Worm (Caenorhabditis elegans) whole organism, L4 larva: Measurements from ENCODE around the gene drap-1.

Experiments used
- F44E2.7 ChIP-seq: fragments of 200-800 bp; sonication (Bioruptor generic); IDR thresholded peaks from 2 replicates; pipeline ENCODE4 v2.1.2; 2022; ENCODE audit warnings: missing genetic modification characterization, missing compliant biosample characterization
- F49E8.2 ChIP-seq: sonication (generic microtip); optimal IDR thresholded peaks from 2 replicates; lab custom pipeline; 2016; ENCODE audit warnings: missing compliant biosample characterization, mild to moderate bottlenecking, missing genetic modification characterization, borderline replicate concordance
- aha-1 ChIP-seq: fragments of 150-350 bp; peaks from one replicate; lab custom pipeline; 2014; ENCODE audit warnings: missing biosample characterization, missing genetic modification characterization
- arid-1 ChIP-seq: fragments of 200-800 bp; sonication (Bioruptor generic); conservative IDR thresholded peaks from 2 replicates; pipeline ENCODE4 v1.3.6; 2022; ENCODE audit warnings: missing genetic modification reagents, missing genetic modification characterization, missing compliant biosample characterization
- ceh-20 ChIP-seq: fragments of 200-800 bp; sonication (Bioruptor generic); IDR thresholded peaks from 2 replicates; pipeline ENCODE4 v1.3.6; 2022; ENCODE audit warnings: missing genetic modification reagents, missing genetic modification characterization, missing compliant biosample characterization
- ceh-28 ChIP-seq: fragments of 150-350 bp; optimal IDR thresholded peaks from 2 replicates; lab custom pipeline; 2014; ENCODE audit warnings: missing biosample characterization, missing genetic modification reagents, missing genetic modification characterization
- ces-1 ChIP-seq: fragments of 150-350 bp; sonication (generic microtip); optimal IDR thresholded peaks from 4 replicates; lab custom pipeline; 2014; ENCODE audit warnings: missing biosample characterization, missing genetic modification reagents, missing genetic modification characterization
- cey-2 ChIP-seq: sonication (generic microtip); optimal IDR thresholded peaks from 3 replicates; lab custom pipeline; 2017; ENCODE audit warnings: missing genetic modification characterization, mild to moderate bottlenecking, missing compliant biosample characterization, antibody characterized with exemption, borderline replicate concordance; ENCODE audit not compliant: insufficient read depth
- ctbp-1 ChIP-seq: fragments of 200-800 bp; sonication (Bioruptor generic); IDR thresholded peaks from 2 replicates; pipeline ENCODE4 v1.3.6; 2022; ENCODE audit warnings: missing genetic modification reagents, missing genetic modification characterization, missing compliant biosample characterization
- daf-16 ChIP-seq, 3 experiments: sonication (generic microtip); optimal IDR thresholded peaks; 2 replicates each; lab custom pipeline; 2016 to 2017; ENCODE audit warnings: missing genetic modification characterization in 3 of 3, missing genetic modification reagents in 3 of 3, mild to moderate bottlenecking in 2 of 3, missing compliant biosample characterization in 2 of 3, missing biosample characterization in 1 of 3, moderate library complexity in 1 of 3
- daf-19 ChIP-seq: fragments of 200-800 bp; sonication (Bioruptor generic); conservative IDR thresholded peaks from 2 replicates; pipeline ENCODE4 v1.3.6; 2022; ENCODE audit warnings: missing genetic modification characterization, missing compliant biosample characterization
- dmd-6 ChIP-seq: fragments of 200-800 bp; sonication (Bioruptor generic); IDR thresholded peaks from 2 replicates; pipeline ENCODE4 v1.3.6; 2022; ENCODE audit warnings: missing genetic modification reagents, missing genetic modification characterization, missing compliant biosample characterization
- dmd-8 ChIP-seq: fragments of 200-800 bp; sonication (Bioruptor generic); IDR thresholded peaks from 2 replicates; pipeline ENCODE4 v1.3.6; 2022; ENCODE audit warnings: missing genetic modification characterization, missing compliant biosample characterization
- dve-1 ChIP-seq: sonication (generic microtip); optimal IDR thresholded peaks from 2 replicates; lab custom pipeline; 2017; ENCODE audit warnings: antibody characterized with exemption, mild to moderate bottlenecking, missing genetic modification characterization, missing compliant biosample characterization; ENCODE audit not compliant: insufficient read depth
- egl-27 ChIP-seq: sonication (generic microtip); optimal IDR thresholded peaks from 3 replicates; lab custom pipeline; 2017; ENCODE audit warnings: missing biosample characterization, missing genetic modification reagents, missing genetic modification characterization
- fos-1 ChIP-seq: fragments of 150-350 bp; optimal IDR thresholded peaks from 2 replicates; lab custom pipeline; 2014; ENCODE audit warnings: missing biosample characterization, missing genetic modification characterization
- gei-8 ChIP-seq: fragments of 200-800 bp; sonication (Bioruptor generic); optimal IDR thresholded peaks from 2 replicates; lab custom pipeline; 2018; ENCODE audit warnings: mild to moderate bottlenecking, missing genetic modification characterization, missing compliant biosample characterization
- hlh-11 ChIP-seq: fragments of 200-800 bp; sonication (Bioruptor generic); optimal IDR thresholded peaks from 2 replicates; lab custom pipeline; 2018; ENCODE audit warnings: mild to moderate bottlenecking, missing genetic modification characterization, missing compliant biosample characterization
- hlh-30 ChIP-seq: sonication (generic microtip); optimal IDR thresholded peaks from 2 replicates; lab custom pipeline; 2017; ENCODE audit warnings: antibody characterized with exemption, mild to moderate bottlenecking, missing genetic modification characterization, missing compliant biosample characterization; ENCODE audit not compliant: insufficient read depth
- lin-13 ChIP-seq: fragments of 150-350 bp; optimal IDR thresholded peaks from 2 replicates; lab custom pipeline; 2014; ENCODE audit warnings: missing biosample characterization, missing genetic modification reagents, missing genetic modification characterization
- lin-38 ChIP-seq: fragments of 200-800 bp; sonication (Bioruptor generic); IDR thresholded peaks from 2 replicates; pipeline ENCODE4 v1.3.6; 2022; ENCODE audit warnings: missing genetic modification reagents, missing genetic modification characterization, missing compliant biosample characterization
- lin-39 ChIP-seq: fragments of 150-350 bp; optimal IDR thresholded peaks from 2 replicates; lab custom pipeline; 2014; ENCODE audit warnings: missing biosample characterization, missing genetic modification reagents, missing genetic modification characterization
- madf-5 ChIP-seq, 2 experiments: fragments of 200-800 bp; sonication (Bioruptor generic); IDR thresholded peaks; 2 replicates each; pipeline ENCODE4 v1.3.6; 2022; ENCODE audit warnings: missing compliant biosample characterization in 2 of 2, missing genetic modification characterization in 2 of 2
- mxl-2 ChIP-seq: fragments of 200-800 bp; sonication (Bioruptor generic); conservative IDR thresholded peaks from 2 replicates; pipeline ENCODE4 v1.3.6; 2022; ENCODE audit warnings: missing genetic modification reagents, missing genetic modification characterization, missing compliant biosample characterization
- nhr-10 ChIP-seq: fragments of 150-350 bp; optimal IDR thresholded peaks from 2 replicates; lab custom pipeline; 2014; ENCODE audit warnings: missing biosample characterization, missing genetic modification characterization
- nhr-102 ChIP-seq: sonication (generic microtip); optimal IDR thresholded peaks from 2 replicates; lab custom pipeline; 2016; ENCODE audit warnings: mild to moderate bottlenecking, missing genetic modification characterization, moderate library complexity, missing compliant biosample characterization
- nhr-11 ChIP-seq: fragments of 150-350 bp; optimal IDR thresholded peaks from 2 replicates; lab custom pipeline; 2014; ENCODE audit warnings: missing biosample characterization, missing genetic modification characterization
- nhr-28 ChIP-seq: fragments of 150-350 bp; optimal IDR thresholded peaks from 2 replicates; lab custom pipeline; 2014; ENCODE audit warnings: missing biosample characterization, missing genetic modification characterization
- nhr-6 ChIP-seq: fragments of 150-350 bp; optimal IDR thresholded peaks from 2 replicates; lab custom pipeline; 2014; ENCODE audit warnings: missing biosample characterization, missing genetic modification characterization
- nhr-76 ChIP-seq: fragments of 150-350 bp; optimal IDR thresholded peaks from 2 replicates; lab custom pipeline; 2014; ENCODE audit warnings: missing biosample characterization, missing genetic modification characterization
- nhr-77 ChIP-seq: fragments of 150-350 bp; optimal IDR thresholded peaks from 2 replicates; lab custom pipeline; 2014; ENCODE audit warnings: missing biosample characterization, missing genetic modification characterization
- php-3 ChIP-seq: fragments of 200-800 bp; sonication (Bioruptor generic); IDR thresholded peaks from 2 replicates; pipeline ENCODE4 v1.3.6; 2022; ENCODE audit warnings: missing genetic modification reagents, missing genetic modification characterization, missing compliant biosample characterization
- pqm-1 ChIP-seq: sonication (generic microtip); optimal IDR thresholded peaks from 2 replicates; lab custom pipeline; 2017; ENCODE audit warnings: missing biosample characterization, missing genetic modification characterization
- spr-3 ChIP-seq: fragments of 200-800 bp; sonication (Bioruptor generic); optimal IDR thresholded peaks from 2 replicates; lab custom pipeline; 2018; ENCODE audit warnings: mild to moderate bottlenecking, missing genetic modification characterization, missing compliant biosample characterization
- tag-97 ChIP-seq: fragments of 200-800 bp; sonication (Bioruptor generic); IDR thresholded peaks from 2 replicates; pipeline ENCODE4 v1.3.6; 2022; ENCODE audit warnings: missing genetic modification characterization, missing compliant biosample characterization
- unc-39 ChIP-seq: sonication (generic microtip); optimal IDR thresholded peaks from 2 replicates; lab custom pipeline; 2017; ENCODE audit warnings: missing biosample characterization, missing genetic modification characterization
- unc-62 ChIP-seq, 3 experiments: fragments of 150-350 bp in 1 of 3; sonication (generic microtip); optimal IDR thresholded peaks in 2 of 3; peaks in 1 of 3; 1 replicate in 1 of 3; 2 replicates in 2 of 3; lab custom pipeline; 2014 to 2017; ENCODE audit warnings: missing biosample characterization in 3 of 3, missing genetic modification characterization in 3 of 3, missing genetic modification reagents in 3 of 3, missing genotype in 1 of 3
- vab-7 ChIP-seq: fragments of 200-800 bp; sonication (Bioruptor generic); IDR thresholded peaks from 2 replicates; pipeline ENCODE4 v1.3.6; 2022; ENCODE audit warnings: missing genetic modification reagents, missing genetic modification characterization, missing compliant biosample characterization

The drap-1 gene

DNA sequence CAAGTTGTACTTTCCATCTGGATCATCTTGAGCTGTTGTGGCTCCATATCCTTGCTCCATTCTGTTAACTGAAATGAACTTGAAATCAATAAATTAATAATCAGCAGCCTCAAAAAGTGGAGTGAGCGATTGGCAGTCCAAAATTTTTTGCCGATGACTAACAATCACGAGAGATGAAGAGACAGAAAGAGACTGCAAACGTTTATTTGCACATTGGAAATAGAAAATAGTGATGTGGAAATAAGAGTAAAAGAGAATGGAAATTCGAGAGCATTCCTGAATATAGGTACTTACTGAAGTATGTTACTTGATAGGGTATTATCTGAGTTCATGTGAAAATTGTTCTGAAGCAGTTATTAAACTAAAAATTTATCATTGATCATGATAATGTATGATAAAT is 20.2 kb upstream of the drap-1 start, which contains the start of gene tag-120 (continued):
- TF ChIP-seq lin-39 (no peak), fos-1 (no peak), nhr-10 (no peak), daf-19 (GFP tag; lab: Robert Waterston, UW) (no peak), spr-3 (GFP tag; lab: Kevin White, UChicago) (no peak), mxl-2 (no peak), gei-8 (GFP tag; lab: Kevin White, UChicago) (no peak), dmd-8 (GFP tag; lab: Robert Waterston, UW) (no peak), pqm-1 (tag; lab: Kevin White, UChicago) (peak; percentile 51), dmd-6 (peak; percentile 40; the same call in 1 of the 2 replicates), vab-7 (no peak)

DNA sequence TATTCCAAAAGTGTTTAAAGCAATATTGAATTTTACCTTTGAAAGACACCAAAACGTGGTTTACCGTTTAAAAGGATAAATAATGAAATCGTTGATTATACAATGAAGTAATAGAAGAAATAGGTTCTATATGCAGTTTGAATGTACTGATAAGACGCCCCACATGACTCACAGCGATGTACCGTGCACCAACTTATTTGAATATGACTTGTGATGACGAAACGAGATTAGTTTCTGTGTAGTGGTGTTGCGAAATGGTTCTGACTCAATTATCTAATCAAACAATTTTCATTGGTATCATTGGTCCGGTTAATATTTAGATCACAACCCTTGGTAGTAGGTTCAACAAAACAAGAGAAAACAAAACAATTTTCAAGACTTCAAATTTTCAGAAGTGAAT is 18.7 kb upstream of the drap-1 start:
- TF ChIP-seq dmd-8 (GFP tag; lab: Robert Waterston, UW): no peak
- peak; percentile 26 for TF ChIP-seq hlh-11 (tag; lab: Kevin White, UChicago)
- peak; percentile 54 for TF ChIP-seq nhr-28
- peak; percentile 78 for TF ChIP-seq pqm-1 (tag; lab: Kevin White, UChicago)
- TF ChIP-seq ceh-20 (GFP tag; lab: Robert Waterston, UW): no peak
- TF ChIP-seq unc-39 (tag; lab: Kevin White, UChicago): no peak
- TF ChIP-seq nhr-6 (tag; lab: Kevin White, UChicago): no peak
- TF ChIP-seq tag-97 (GFP tag; lab: Robert Waterston, UW): no peak
- TF ChIP-seq lin-13 (GFP tag; lab: Kevin White, UChicago): no peak
- TF ChIP-seq nhr-10: no peak
- TF ChIP-seq hlh-30 (tag; lab: Kevin White, UChicago): peak; percentile 58
- TF ChIP-seq nhr-76 (tag; lab: Kevin White, UChicago): no peak
- TF ChIP-seq dmd-6: peak; percentile 42; the same call in 1 of the 2 replicates
- TF ChIP-seq ctbp-1 (GFP tag; lab: Robert Waterston, UW): no peak
- peak; percentile 51 for TF ChIP-seq dve-1
- no peak for TF ChIP-seq madf-5 (GFP tag; IDR thresholded peaks at IDR 0.05; lab: Robert Waterston, UW)
- TF ChIP-seq F44E2.7: no peak
- TF ChIP-seq egl-27 (tag; lab: Kevin White, UChicago): no peak
- no peak for TF ChIP-seq daf-16 (GFP tag; optimal IDR thresholded peaks at IDR 0.05; lab: Kevin White, UChicago)
- peak; percentile 36 for TF ChIP-seq daf-16 (tag; optimal IDR thresholded peaks at IDR 0.05; lab: Kevin White, UChicago)
- no peak for TF ChIP-seq arid-1 (GFP tag; lab: Robert Waterston, UW)
- no peak for TF ChIP-seq F49E8.2 (tag; lab: Kevin White, UChicago)

DNA sequence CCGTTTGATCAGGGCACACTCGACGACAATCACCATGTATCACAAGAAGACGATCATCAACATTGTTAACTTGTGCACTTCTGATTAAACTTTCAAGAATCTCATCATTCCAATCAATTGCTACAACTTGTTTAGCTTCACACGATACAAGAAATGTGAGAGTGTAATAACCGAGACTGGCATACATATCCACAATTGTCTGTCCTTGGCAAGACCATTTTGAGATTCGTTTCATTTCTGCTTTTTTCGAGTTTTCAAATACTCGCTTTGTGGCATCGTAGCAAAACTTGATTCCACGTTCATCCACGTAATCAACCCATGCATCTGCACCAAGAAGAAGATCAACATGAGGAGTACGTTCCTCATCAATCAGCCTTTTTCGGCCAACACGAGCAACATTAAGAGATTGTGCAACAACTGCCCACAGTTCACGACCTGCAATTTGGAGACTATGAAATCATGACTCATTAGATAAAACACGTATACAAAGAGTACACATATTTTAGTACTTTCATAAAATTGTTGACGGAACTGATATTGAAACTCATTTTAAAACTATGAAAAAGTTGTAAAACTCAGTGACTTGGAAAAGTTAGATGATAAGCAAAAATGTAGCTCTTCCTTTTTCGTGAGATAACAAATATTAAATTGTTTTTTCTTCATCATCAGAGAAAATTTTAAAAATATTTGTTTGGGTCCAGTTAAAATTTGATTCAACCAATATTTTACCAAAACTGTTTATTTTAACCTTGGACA is 17.3 kb upstream of the drap-1 start:
- no peak for TF ChIP-seq nhr-102 (tag; lab: Kevin White, UChicago)
- no peak for TF ChIP-seq daf-16 (GFP tag; optimal IDR thresholded peaks at IDR 0.05; lab: Kevin White, UChicago)
- peak; percentile 37 for TF ChIP-seq daf-16 (tag; optimal IDR thresholded peaks at IDR 0.05; lab: Kevin White, UChicago)
- peak; percentile 87 for TF ChIP-seq php-3 (GFP tag; lab: Robert Waterston, UW)
- TF ChIP-seq nhr-77 (tag; lab: Kevin White, UChicago): peak; percentile 24
- TF ChIP-seq daf-19 (GFP tag; lab: Robert Waterston, UW): no peak
- no peak for TF ChIP-seq cey-2
- TF ChIP-seq ceh-28: no peak
- peak; percentile 33 for TF ChIP-seq dve-1
- TF ChIP-seq nhr-28: peak; percentile 44
- TF ChIP-seq nhr-76 (tag; lab: Kevin White, UChicago): no peak
- TF ChIP-seq ces-1: no peak
- TF ChIP-seq pqm-1 (tag; lab: Kevin White, UChicago): peak; percentile 47
- TF ChIP-seq aha-1 (tag; lab: Kevin White, UChicago): peak; percentile 67
- no peak for TF ChIP-seq nhr-11 (tag; lab: Kevin White, UChicago)
- no peak for TF ChIP-seq lin-38 (GFP tag; lab: Robert Waterston, UW)
- TF ChIP-seq unc-62 (GFP tag; optimal IDR thresholded peaks at IDR 0.05 in 1 of 2; lab: Kevin White, UChicago): peak in 1 of 2 experiments; percentile 93
- no peak for TF ChIP-seq unc-62 (tag; optimal IDR thresholded peaks at IDR 0.05; lab: Kevin White, UChicago)
- TF ChIP-seq, all 104 proteins: peak for 8
